Worm (Caenorhabditis elegans) whole organism, L3 larva: ENCODE measurements around the gene R07E4.3.

Experiments
- daf-12 ChIP-seq: fragments of 150-350 bp; optimal IDR thresholded peaks from 2 replicates; lab custom pipeline; 2014; ENCODE audit warnings: missing biosample characterization, missing genetic modification reagents, missing genetic modification characterization
- elt-3 ChIP-seq, 3 experiments: fragments of 150-350 bp in 1 of 3; sonication (generic microtip) in 2 of 3; optimal IDR thresholded peaks; 2 replicates in 2 of 3; 4 replicates in 1 of 3; lab custom pipeline; 2014 to 2017; ENCODE audit warnings: missing biosample characterization in 3 of 3, missing genetic modification characterization in 3 of 3
- hmg-11 ChIP-seq: sonication (generic microtip); optimal IDR thresholded peaks from 2 replicates; lab custom pipeline; 2016; ENCODE audit warnings: missing genetic modification characterization, missing compliant biosample characterization
- nhr-237 ChIP-seq: fragments of 150-350 bp; optimal IDR thresholded peaks from 2 replicates; lab custom pipeline; 2014; ENCODE audit warnings: missing biosample characterization, missing genetic modification characterization
- nhr-28 ChIP-seq: fragments of 150-350 bp; optimal IDR thresholded peaks from 2 replicates; lab custom pipeline; 2014; ENCODE audit warnings: missing biosample characterization, missing genetic modification characterization
- nhr-76 ChIP-seq: fragments of 150-350 bp; sonication (generic microtip); optimal IDR thresholded peaks from 5 replicates; lab custom pipeline; 2014; ENCODE audit warnings: missing biosample characterization, missing genetic modification characterization
- pha-4 ChIP-seq: fragments of 150-350 bp; optimal IDR thresholded peaks from 2 replicates; lab custom pipeline; 2014; ENCODE audit warnings: missing biosample characterization, missing genetic modification reagents, missing genetic modification characterization

DNA sequence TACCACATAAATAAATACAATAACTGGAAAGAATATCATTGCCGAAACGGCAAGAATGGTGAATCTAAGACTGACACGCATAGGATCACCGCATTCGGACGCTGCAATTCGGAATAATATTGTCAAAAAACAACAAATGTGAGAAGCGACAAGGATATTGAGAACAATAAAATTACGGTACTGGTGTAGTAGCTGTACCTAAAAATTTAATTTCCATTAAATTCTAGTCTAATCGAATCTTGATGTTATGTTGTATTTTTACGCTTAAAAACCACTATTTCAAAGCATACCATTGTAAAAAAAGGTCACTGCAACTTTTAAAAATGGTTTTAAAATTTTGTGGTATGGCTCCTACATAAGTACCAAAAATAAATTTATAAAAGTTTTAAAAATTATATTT lies 4.5 kb upstream of the R07E4.3 start, which contains the start of gene mig-23:
- TF ChIP-seq daf-12 (tag; lab: Kevin White, UChicago): no peak
- no peak for TF ChIP-seq hmg-11 (tag; lab: Kevin White, UChicago)
- TF ChIP-seq nhr-237: no peak
- no peak for TF ChIP-seq elt-3 (tag; optimal IDR thresholded peaks at IDR 0.05; lab: Kevin White, UChicago)
- no peak for TF ChIP-seq nhr-76
- no peak for TF ChIP-seq nhr-28 (tag; lab: Kevin White, UChicago)
- TF ChIP-seq pha-4 (tag; lab: Kevin White, UChicago): no peak
